Fruit fly (Drosophila melanogaster) whole organism, embryonic: Measurements from ENCODE around the gene g.

Experiments
- CG10366 ChIP-seq: fragments of 200-800 bp; sonication (Bioruptor generic); IDR thresholded peaks from 2 replicates; pipeline ENCODE4 v1.3.6; 2022; ENCODE audit warnings: missing biosample characterization, missing genetic modification characterization
- CG10959 ChIP-seq: fragments of 200-800 bp; sonication (Bioruptor generic); IDR thresholded peaks from 2 replicates; pipeline ENCODE4 v1.3.6; 2022; ENCODE audit warnings: missing biosample characterization, missing genetic modification characterization
- CG11247 ChIP-seq: fragments of 200-800 bp; sonication (Bioruptor generic); IDR thresholded peaks from 2 replicates; pipeline ENCODE4 v1.3.6; 2022; ENCODE audit warnings: missing biosample characterization, missing genetic modification characterization
- CG1233 ChIP-seq: fragments of 200-800 bp; sonication (Bioruptor generic); optimal IDR thresholded peaks from 4 replicates; lab custom pipeline; 2018; ENCODE audit warnings: missing biosample characterization, mild to moderate bottlenecking, missing genetic modification characterization
- CG13624 ChIP-seq: fragments of 200-800 bp; sonication (Bioruptor generic); optimal IDR thresholded peaks from 2 replicates; lab custom pipeline; 2016; ENCODE audit warnings: missing biosample characterization, missing genetic modification characterization
- CG14965 ChIP-seq: fragments of 200-800 bp; sonication (Bioruptor generic); optimal IDR thresholded peaks from 2 replicates; lab custom pipeline; 2016; ENCODE audit warnings: missing biosample characterization, missing genetic modification characterization, borderline replicate concordance
- CG15479 ChIP-seq: fragments of 200-800 bp; sonication (Bioruptor generic); optimal IDR thresholded peaks from 3 replicates; lab custom pipeline; 2019; ENCODE audit warnings: missing biosample characterization, mild to moderate bottlenecking, missing genetic modification characterization, moderate library complexity
- CG15514 ChIP-seq: fragments of 200-800 bp; sonication (Bioruptor generic); optimal IDR thresholded peaks from 3 replicates; lab custom pipeline; 2017; ENCODE audit warnings: missing biosample characterization, missing genetic modification characterization, mild to moderate bottlenecking, moderate library complexity, missing genetic modification reagents
- CG1603 ChIP-seq: fragments of 200-800 bp; sonication (Bioruptor generic); optimal IDR thresholded peaks from 2 replicates; lab custom pipeline; 2019; ENCODE audit warnings: missing biosample characterization, mild to moderate bottlenecking, missing genetic modification characterization, moderate library complexity
- CG1792 ChIP-seq: fragments of 200-800 bp; sonication (Bioruptor generic); optimal IDR thresholded peaks from 2 replicates; lab custom pipeline; 2016; ENCODE audit warnings: missing biosample characterization, missing genetic modification characterization
- CG18262 ChIP-seq: fragments of 200-800 bp; optimal IDR thresholded peaks from 3 replicates; lab custom pipeline; 2019; ENCODE audit warnings: missing biosample characterization, mild to moderate bottlenecking, missing genetic modification characterization, moderate library complexity
- CG3065 ChIP-seq: fragments of 200-800 bp; sonication (Bioruptor generic); optimal IDR thresholded peaks from 2 replicates; lab custom pipeline; 2016; ENCODE audit warnings: missing biosample characterization, missing genetic modification characterization
- CG8765 ChIP-seq: fragments of 200-800 bp; sonication (Bioruptor generic); IDR thresholded peaks from 2 replicates; pipeline ENCODE4 v1.3.6; 2022; ENCODE audit warnings: missing biosample characterization, missing genetic modification characterization
- CG9932 ChIP-seq: fragments of 200-800 bp; sonication (Bioruptor generic); IDR thresholded peaks from 2 replicates; pipeline ENCODE4 v1.3.6; 2022; ENCODE audit warnings: missing biosample characterization, missing genetic modification characterization
- CHES-1-like ChIP-seq: fragments of 200-800 bp; sonication (Bioruptor generic); optimal IDR thresholded peaks from 2 replicates; lab custom pipeline; 2016; ENCODE audit warnings: missing biosample characterization, missing genetic modification characterization
- Dek ChIP-seq: fragments of 200-800 bp; sonication (Bioruptor generic); optimal IDR thresholded peaks from 3 replicates; lab custom pipeline; 2019; ENCODE audit warnings: missing biosample characterization, mild to moderate bottlenecking, missing genetic modification characterization, moderate library complexity
- Ets65A ChIP-seq: fragments of 200-800 bp; sonication (Bioruptor generic); peaks from one replicate; lab custom pipeline; 2016; ENCODE audit warnings: missing biosample characterization, missing genetic modification characterization
- HLHmδ ChIP-seq: fragments of 200-800 bp; sonication (Bioruptor generic); optimal IDR thresholded peaks from 2 replicates; lab custom pipeline; 2018; ENCODE audit warnings: missing biosample characterization, mild to moderate bottlenecking, missing genetic modification characterization, moderate library complexity
- Hr3 ChIP-seq: fragments of 200-800 bp; sonication (Bioruptor generic); optimal IDR thresholded peaks from 3 replicates; lab custom pipeline; 2016; ENCODE audit warnings: missing biosample characterization, missing genetic modification characterization
- Hsf ChIP-seq: fragments of 200-800 bp; sonication (Bioruptor generic); optimal IDR thresholded peaks from 3 replicates; lab custom pipeline; 2016; ENCODE audit warnings: missing biosample characterization, missing genetic modification characterization
- MBD-R2 ChIP-seq: fragments of 200-800 bp; sonication (Bioruptor generic); IDR thresholded peaks from 2 replicates; pipeline ENCODE4 v1.3.6; 2022; ENCODE audit warnings: missing biosample characterization, missing genetic modification characterization
- Mes4 ChIP-seq: fragments of 200-800 bp; sonication (Bioruptor generic); optimal IDR thresholded peaks from 2 replicates; lab custom pipeline; 2016; ENCODE audit warnings: missing biosample characterization, missing genetic modification characterization
- PHDP ChIP-seq: fragments of 200-800 bp; sonication (Bioruptor generic); optimal IDR thresholded peaks from 3 replicates; lab custom pipeline; 2018; ENCODE audit warnings: missing biosample characterization, mild to moderate bottlenecking, missing genetic modification characterization, moderate library complexity
- Side ChIP-seq: fragments of 200-800 bp; sonication (Bioruptor generic); optimal IDR thresholded peaks from 2 replicates; lab custom pipeline; 2016; ENCODE audit warnings: missing biosample characterization, missing genetic modification characterization
- Sox102F ChIP-seq: fragments of 200-800 bp; sonication (Bioruptor generic); optimal IDR thresholded peaks from 2 replicates; lab custom pipeline; 2018; ENCODE audit warnings: missing biosample characterization, mild to moderate bottlenecking, missing genetic modification characterization, moderate library complexity
- Taf1 ChIP-seq: fragments of 200-800 bp; sonication (Bioruptor generic); IDR thresholded peaks from 2 replicates; pipeline ENCODE4 v1.3.6; 2022; ENCODE audit warnings: missing biosample characterization, missing genetic modification characterization
- Trl ChIP-seq, 3 experiments: fragments of >200 bp in 2 of 3; fragments of 200-800 bp in 1 of 3; sonication (Bioruptor generic) in 1 of 3; optimal IDR thresholded peaks; 2 replicates in 1 of 3; 3 replicates in 2 of 3; lab custom pipeline; 2016 to 2017; ENCODE audit warnings: missing biosample characterization in 1 of 3, missing genetic modification characterization in 1 of 3
- abd-A ChIP-seq: fragments of 200-800 bp; sonication (Bioruptor generic); optimal IDR thresholded peaks from 3 replicates; lab custom pipeline; 2019; ENCODE audit warnings: missing biosample characterization, mild to moderate bottlenecking, missing genetic modification characterization, moderate library complexity
- ap ChIP-seq: fragments of 200-800 bp; sonication (Bioruptor generic); IDR thresholded peaks from 2 replicates; pipeline ENCODE4 v1.3.6; 2022; ENCODE audit warnings: missing biosample characterization, missing genetic modification characterization
- ase ChIP-seq: fragments of 200-800 bp; sonication (Bioruptor generic); IDR thresholded peaks from 3 replicates; pipeline ENCODE4 v1.3.6; 2022; ENCODE audit warnings: missing biosample characterization, missing genetic modification characterization
- bowl ChIP-seq: fragments of 200-800 bp; sonication (Bioruptor generic); IDR thresholded peaks from 2 replicates; pipeline ENCODE4 v1.3.6; 2022; ENCODE audit warnings: missing biosample characterization, missing genetic modification characterization
- corto ChIP-seq: fragments of 200-800 bp; sonication (Bioruptor generic); optimal IDR thresholded peaks from 2 replicates; lab custom pipeline; 2016; ENCODE audit warnings: missing biosample characterization, mild to moderate bottlenecking, missing genetic modification characterization, moderate library complexity
- crc ChIP-seq: fragments of 200-800 bp; sonication (Bioruptor generic); optimal IDR thresholded peaks from 2 replicates; lab custom pipeline; 2016; ENCODE audit warnings: missing biosample characterization, missing genetic modification characterization
- da ChIP-seq: fragments of 200-800 bp; sonication (Bioruptor generic); optimal IDR thresholded peaks from 2 replicates; lab custom pipeline; 2016; ENCODE audit warnings: missing biosample characterization, missing genetic modification characterization
- disco-r ChIP-seq: fragments of 200-800 bp; sonication (Bioruptor generic); optimal IDR thresholded peaks from 2 replicates; lab custom pipeline; 2016; ENCODE audit warnings: missing biosample characterization, missing genetic modification characterization
- grau ChIP-seq: fragments of 200-800 bp; optimal IDR thresholded peaks from 3 replicates; lab custom pipeline; 2019; ENCODE audit warnings: missing biosample characterization, mild to moderate bottlenecking, missing genetic modification characterization, moderate library complexity
- hb ChIP-seq: fragments of 200-800 bp; sonication (Bioruptor generic); IDR thresholded peaks from 3 replicates; pipeline ENCODE4 v1.3.6; 2022; ENCODE audit warnings: missing biosample characterization, missing genetic modification characterization; ENCODE audit not compliant: partially characterized antibody
- kay ChIP-seq: fragments of 200-800 bp; sonication (Bioruptor generic); optimal IDR thresholded peaks from 2 replicates; lab custom pipeline; 2016; ENCODE audit warnings: missing biosample characterization, missing genetic modification characterization
- ken ChIP-seq: fragments of 200-800 bp; sonication (Bioruptor generic); IDR thresholded peaks from 3 replicates; pipeline ENCODE4 v1.3.6; 2022; ENCODE audit warnings: missing biosample characterization, missing genetic modification characterization
- nom ChIP-seq: fragments of 200-800 bp; sonication (Bioruptor generic); optimal IDR thresholded peaks from 2 replicates; lab custom pipeline; 2017; ENCODE audit warnings: missing biosample characterization, missing genetic modification characterization, mild to moderate bottlenecking, moderate library complexity, missing genetic modification reagents
- otp ChIP-seq: fragments of 200-800 bp; sonication (Bioruptor generic); IDR thresholded peaks from 3 replicates; pipeline ENCODE4, ENCODE4 v1.3.6; 2022; ENCODE audit warnings: missing biosample characterization, missing genetic modification characterization
- ro ChIP-seq: fragments of 200-800 bp; sonication (Bioruptor generic); IDR thresholded peaks from 2 replicates; pipeline ENCODE4 v1.3.6; 2022; ENCODE audit warnings: missing biosample characterization, missing genetic modification characterization
- sc ChIP-seq, 3 experiments: fragments of >200 bp in 2 of 3; fragments of 200-800 bp in 1 of 3; sonication (Bioruptor generic) in 1 of 3; optimal IDR thresholded peaks; 2 replicates in 2 of 3; 3 replicates in 1 of 3; lab custom pipeline; 2017; ENCODE audit warnings: mild to moderate bottlenecking in 1 of 3, missing biosample characterization in 1 of 3, missing genetic modification characterization in 1 of 3, missing genetic modification reagents in 1 of 3
- sens-2 ChIP-seq: fragments of 200-800 bp; sonication (Bioruptor generic); IDR thresholded peaks from 2 replicates; pipeline ENCODE4 v1.3.6; 2022; ENCODE audit warnings: missing biosample characterization, missing genetic modification characterization
- sqz ChIP-seq: fragments of 200-800 bp; sonication (Bioruptor generic); optimal IDR thresholded peaks from 3 replicates; lab custom pipeline; 2018; ENCODE audit warnings: missing biosample characterization, mild to moderate bottlenecking, missing genetic modification characterization
- tup ChIP-seq: fragments of 200-800 bp; sonication (Bioruptor generic); optimal IDR thresholded peaks from 2 replicates; lab custom pipeline; 2016; ENCODE audit warnings: missing biosample characterization, mild to moderate bottlenecking, missing genetic modification characterization, moderate library complexity
- vnd ChIP-seq: fragments of 200-800 bp; sonication (Bioruptor generic); IDR thresholded peaks from 3 replicates; pipeline ENCODE4 v1.3.6; 2022; ENCODE audit warnings: missing biosample characterization, missing genetic modification characterization; ENCODE audit not compliant: partially characterized antibody
- zfh1 ChIP-seq: fragments of 200-800 bp; sonication (Bioruptor generic); IDR thresholded peaks from 3 replicates; pipeline ENCODE4 v1.3.6; 2022; ENCODE audit warnings: missing biosample characterization, missing genetic modification characterization

g gene

dm6 chrX:13748906-13749872 lies 13.1 kb upstream of the g start (continued):
- TF ChIP-seq Taf1 (GFP tag; lab: Robert Waterston, UW) (peak; percentile 41; the same call in 1 of the 2 replicates), CG18262 (tag; lab: Kevin White, UChicago) (peak; percentile 74), Side (no peak), MBD-R2 (GFP tag; lab: Robert Waterston, UW) (peak; percentile 28; the same call in 1 of the 2 replicates), HLHmδ (GFP tag; lab: Kevin White, UChicago) (no peak), CG8765 (GFP tag; lab: Robert Waterston, UW) (no peak), sc (optimal IDR thresholded peaks at IDR 0.05; lab: Kevin White, UChicago) (no peak), sc (GFP tag; optimal IDR thresholded peaks at IDR 0.05; lab: Kevin White, UChicago) (no peak), Ets65A (GFP tag; lab: Kevin White, UChicago) (no peak), PHDP (tag; lab: Kevin White, UChicago) (peak; percentile 85), grau (tag; lab: Kevin White, UChicago) (peak; percentile 86), CG13624 (GFP tag; lab: Kevin White, UChicago) (peak; percentile 97), ken (GFP tag; lab: Robert Waterston, UW) (no peak), CG1233 (GFP tag; lab: Kevin White, UChicago) (peak; percentile 29), CG15514 (GFP tag; lab: Kevin White, UChicago) (peak; percentile 66), da (no peak), CG1792 (GFP tag; lab: Kevin White, UChicago) (peak; percentile 39), crc (GFP tag; lab: Kevin White, UChicago) (peak; percentile 41), sqz (GFP tag; lab: Kevin White, UChicago) (peak; percentile 82), Mes4 (GFP tag; lab: Kevin White, UChicago) (no peak), vnd (GFP tag; lab: Robert Waterston, UW) (no peak), CG9932 (GFP tag; lab: Robert Waterston, UW) (peak; percentile 83), corto (GFP tag; lab: Kevin White, UChicago) (no peak), abd-A (no peak), Hr3 (GFP tag; lab: Kevin White, UChicago) (peak; percentile 59), CG10366 (GFP tag; lab: Robert Waterston, UW) (peak; percentile 59), sens-2 (GFP tag; lab: Robert Waterston, UW) (no peak), bowl (no peak), ase (peak; percentile 69; the same call in 2 of the 3 replicates), Sox102F (GFP tag; lab: Kevin White, UChicago) (peak; percentile 69), tup (GFP tag; lab: Kevin White, UChicago) (no peak), CG3065 (GFP tag; lab: Kevin White, UChicago) (no peak), CG14965 (GFP tag; lab: Kevin White, UChicago) (no peak), Dek (tag; lab: Kevin White, UChicago) (peak; percentile 66), CG11247 (GFP tag; lab: Robert Waterston, UW) (peak; percentile 71; the same call in 1 of the 2 replicates), kay (GFP tag; lab: Kevin White, UChicago) (peak; percentile 19), CHES-1-like (GFP tag; lab: Kevin White, UChicago) (peak; percentile 45), disco-r (no peak), otp (GFP tag; lab: Robert Waterston, UW) (peak; percentile 65; the same call in 2 of the 3 replicates), CG10959 (no peak), ro (GFP tag; lab: Robert Waterston, UW) (0 out of 2 replicates have a peak, but pooled peaks have one; percentile 16), CG15479 (GFP tag; lab: Kevin White, UChicago) (no peak), hb (no peak), ap (peak; percentile 68), CG1603 (peak; percentile 59), Hsf (GFP tag; lab: Kevin White, UChicago) (peak; percentile 50), Trl (optimal IDR thresholded peaks at IDR 0.05; lab: Kevin White, UChicago) (no peak), Trl (GFP tag; optimal IDR thresholded peaks at IDR 0.05; lab: Kevin White, UChicago) (no peak), zfh1 (peak; percentile 62), nom (peak; percentile 75)
